Fruit fly (Drosophila melanogaster): Measurements from ENCODE around the gene mnd.

mnd gene

DNA sequence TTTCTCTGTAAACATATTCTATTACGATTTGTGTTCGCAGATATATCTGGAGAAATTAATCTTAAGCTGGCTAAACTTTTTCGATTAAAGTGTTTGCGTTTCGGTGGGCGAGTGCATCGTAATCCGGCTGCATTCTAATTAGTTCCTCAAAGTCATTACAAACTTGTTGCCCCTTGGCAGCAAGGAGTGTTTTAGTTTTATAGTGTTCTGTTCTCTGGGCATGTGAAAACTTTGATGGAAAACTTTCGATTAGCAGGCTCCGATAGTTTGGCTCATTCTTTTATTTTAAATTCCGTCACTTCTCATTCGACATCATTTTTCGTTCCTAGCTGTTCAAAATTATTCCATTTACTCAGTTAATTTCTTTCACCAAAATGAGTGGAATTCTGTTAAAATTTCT, 38.3 kb downstream of the mnd start, which contains the start of gene CG32148:
TSS of gene CG32148 (plus strand) at position 301 of the 400 bp plus-strand sequence.
- TF ChIP-seq N (GFP tag; optimal IDR thresholded peaks at IDR 0.05) (no peak), ey (GFP tag; optimal IDR thresholded peaks at IDR 0.05) (no peak), psq (GFP tag; optimal IDR thresholded peaks at IDR 0.05) (no peak)

DNA sequence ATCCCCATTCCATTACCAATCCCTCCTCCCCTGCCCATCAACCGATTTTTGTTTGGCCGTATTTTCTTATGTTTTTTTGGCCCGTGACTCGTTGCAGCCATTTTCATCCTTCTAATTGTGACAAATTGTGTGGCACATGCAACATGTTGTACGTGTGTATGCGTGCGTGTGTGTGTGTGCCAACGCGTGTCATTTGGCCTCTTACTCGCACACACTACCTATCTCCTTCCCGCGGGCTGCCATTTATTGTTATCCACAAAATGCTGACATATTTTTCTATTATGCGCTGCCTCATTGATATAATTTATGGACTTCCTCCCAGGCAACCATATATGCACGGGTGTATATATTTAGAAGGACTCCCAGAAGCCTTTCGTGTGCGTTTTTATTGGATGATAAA, 46.9 kb downstream of the mnd start:
- TF ChIP-seq Dfd (GFP tag; optimal IDR thresholded peaks at IDR 0.05) (peak; percentile 3), tai (GFP tag; optimal IDR thresholded peaks at IDR 0.05) (no peak)

DNA sequence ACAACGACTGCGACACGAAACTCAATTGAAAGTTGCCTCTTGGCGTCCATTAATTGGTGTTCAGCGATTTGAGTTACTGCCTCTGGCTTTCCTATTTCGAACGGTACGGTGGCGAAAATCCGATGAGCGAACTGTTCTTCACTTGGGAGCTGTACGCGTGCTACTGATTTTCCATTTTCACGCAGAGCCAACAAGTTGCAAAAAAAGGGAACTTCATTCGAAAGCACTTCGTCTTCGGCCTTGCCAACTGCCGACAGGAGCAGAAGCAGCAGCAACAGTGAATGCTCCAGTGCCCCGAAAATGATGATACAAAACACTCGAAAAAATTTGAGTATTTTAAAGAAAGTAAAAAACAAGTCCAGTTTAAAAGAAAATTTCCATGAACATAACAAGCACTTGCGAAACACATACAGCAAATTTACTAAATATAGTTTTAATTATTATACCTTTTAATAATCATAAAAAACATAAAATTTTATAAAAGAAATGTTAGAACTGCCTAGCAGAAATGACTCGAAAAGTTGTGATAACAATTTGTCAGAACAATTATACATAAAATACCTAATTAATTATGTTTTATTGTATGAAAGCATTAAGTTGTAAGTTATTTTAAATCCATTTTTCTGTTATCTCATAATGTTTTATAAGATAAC, 49.3 kb downstream of the mnd start:
- TF ChIP-seq CG32264 (GFP tag; optimal IDR thresholded peaks at IDR 0.05) (no peak), foxo (GFP tag; optimal IDR thresholded peaks at IDR 0.05) (peak in 1 of 2 experiments; percentile 0), jim (GFP tag; optimal IDR thresholded peaks at IDR 0.05) (no peak), pan (optimal IDR thresholded peaks at IDR 0.05) (no peak), CG9705 (GFP tag; optimal IDR thresholded peaks at IDR 0.05) (no peak), dmrt93B (GFP tag; optimal IDR thresholded peaks at IDR 0.05) (no peak), HLH106 (tag; optimal IDR thresholded peaks at IDR 0.05) (peak; percentile 19)

dm6 chr3L:15034714-15035076, 49.8 kb downstream of the mnd start:
- TF ChIP-seq h (GFP tag; optimal IDR thresholded peaks at IDR 0.05) = no peak
- TF ChIP-seq tai (GFP tag; optimal IDR thresholded peaks at IDR 0.05) = no peak
- no peak for TF ChIP-seq br (GFP tag; optimal IDR thresholded peaks at IDR 0.05)
- no peak for TF ChIP-seq brk (GFP tag; optimal IDR thresholded peaks at IDR 0.05)
- TF ChIP-seq sage (GFP tag; optimal IDR thresholded peaks at IDR 0.05) = no peak
- TF ChIP-seq pan (optimal IDR thresholded peaks at IDR 0.05) = no peak
- TF ChIP-seq Abd-B (GFP tag; optimal IDR thresholded peaks at IDR 0.05) = no peak
- no peak for TF ChIP-seq Sp1 (GFP tag; optimal IDR thresholded peaks at IDR 0.05)
- TF ChIP-seq Mio (GFP tag; optimal IDR thresholded peaks at IDR 0.05) = no peak
- TF ChIP-seq OdsH (GFP tag; optimal IDR thresholded peaks at IDR 0.05) = no peak
- TF ChIP-seq foxo (GFP tag; optimal IDR thresholded peaks at IDR 0.05) = no peak
- no peak for TF ChIP-seq CG9705 (GFP tag; optimal IDR thresholded peaks at IDR 0.05)
- TF ChIP-seq Jra (GFP tag; optimal IDR thresholded peaks at IDR 0.05) = no peak
- no peak for TF ChIP-seq CrebA (GFP tag; optimal IDR thresholded peaks at IDR 0.05; ENCODE audit: borderline replicate concordance)
- TF ChIP-seq psq (GFP tag; optimal IDR thresholded peaks at IDR 0.05) = no peak
- no peak for TF ChIP-seq fru (GFP tag; optimal IDR thresholded peaks at IDR 0.05)
- TF ChIP-seq usp (GFP tag; optimal IDR thresholded peaks at IDR 0.05) = no peak
- TF ChIP-seq Myc (optimal IDR thresholded peaks at IDR 0.05) = no peak
- no peak for TF ChIP-seq Dfd (GFP tag; optimal IDR thresholded peaks at IDR 0.05)
- no peak for TF ChIP-seq GATAd (GFP tag; optimal IDR thresholded peaks at IDR 0.05)

- TF ChIP-seq woc (GFP tag; optimal IDR thresholded peaks at IDR 0.05) (peak; percentile 21), GATAd (GFP tag; optimal IDR thresholded peaks at IDR 0.05) (no peak)
Observed at dm6 chr3L:15035585-15035984, 50.7 kb downstream of the mnd start.

- TF ChIP-seq dsf (GFP tag; optimal IDR thresholded peaks at IDR 0.05; ENCODE audit: borderline replicate concordance) (no peak), brk (GFP tag; optimal IDR thresholded peaks at IDR 0.05) (no peak), CG32264 (GFP tag; optimal IDR thresholded peaks at IDR 0.05) (no peak), foxo (GFP tag; optimal IDR thresholded peaks at IDR 0.05) (no peak), Jra (GFP tag; optimal IDR thresholded peaks at IDR 0.05) (no peak), Mio (GFP tag; optimal IDR thresholded peaks at IDR 0.05) (no peak), woc (GFP tag; optimal IDR thresholded peaks at IDR 0.05) (no peak), CrebA (GFP tag; optimal IDR thresholded peaks at IDR 0.05; ENCODE audit: borderline replicate concordance) (no peak), h (GFP tag; optimal IDR thresholded peaks at IDR 0.05) (no peak), fru (GFP tag; optimal IDR thresholded peaks at IDR 0.05) (no peak), Hr78 (GFP tag; optimal IDR thresholded peaks at IDR 0.05) (no peak), Dfd (GFP tag; optimal IDR thresholded peaks at IDR 0.05) (no peak), psq (GFP tag; optimal IDR thresholded peaks at IDR 0.05) (no peak), Rel (GFP tag; optimal IDR thresholded peaks at IDR 0.05) (no peak), Rel (tag; optimal IDR thresholded peaks at IDR 0.05) (no peak), usp (GFP tag; optimal IDR thresholded peaks at IDR 0.05) (no peak), br (GFP tag; optimal IDR thresholded peaks at IDR 0.05) (no peak), ey (GFP tag; optimal IDR thresholded peaks at IDR 0.05) (no peak), Sp1 (GFP tag; optimal IDR thresholded peaks at IDR 0.05) (no peak), Vsx2 (GFP tag; optimal IDR thresholded peaks at IDR 0.05; ENCODE audit: partially characterized antibody) (no peak), CG9705 (GFP tag; optimal IDR thresholded peaks at IDR 0.05) (no peak)
Observed at dm6 chr3L:15039510-15039909, 54.6 kb downstream of the mnd start.
